Fruit fly (Drosophila melanogaster) ovary, adult (tissue): ENCODE data around the gene CG42819.

Source experiments
- CG17801 ChIP-seq: fragments of 200-800 bp; optimal IDR thresholded peaks from 2 replicates; lab custom pipeline; 2019; ENCODE audit warnings: missing biosample characterization, mild to moderate bottlenecking, missing genetic modification characterization, moderate library complexity; ENCODE audit not compliant: partially characterized antibody

Gene CG42819

dm6 chr2L:8389231-8389630 is at the start of gene CG42819:
Gene CG42819 (minus strand): TSS chr2L:8389331.
- no peak for TF ChIP-seq CG17801 (GFP tag; lab: Kevin White, UChicago)

dm6 chr2L:8438052-8438451 is 48.9 kb upstream of the CG42819 start, which contains the start of gene mus201:
Gene mus201 (plus strand): TSS chr2L:8438169.
- TF ChIP-seq CG17801 (GFP tag; lab: Kevin White, UChicago), result no peak

dm6 chr2L:8437176-8437575 is 48.0 kb upstream of the CG42819 start, which contains the start of the genes D12 and Chrac-14:
Gene D12 (minus strand): TSS chr2L:8437365.
Gene Chrac-14 (plus strand): TSS chr2L:8437405.
- no peak for TF ChIP-seq CG17801 (GFP tag; lab: Kevin White, UChicago)

dm6 chr2L:8433512-8433911 is 44.4 kb upstream of the CG42819 start, which contains the start of gene grk:
Gene grk (minus strand): TSS chr2L:8433598.
- TF ChIP-seq CG17801 (GFP tag; lab: Kevin White, UChicago), result no peak

dm6 chr2L:8432130-8432529 is 43.0 kb upstream of the CG42819 start:
- TF ChIP-seq CG17801 (GFP tag; lab: Kevin White, UChicago), result no peak

- TF ChIP-seq CG17801 (GFP tag; lab: Kevin White, UChicago), result no peak
Measured at dm6 chr2L:8426801-8427200, 37.7 kb upstream of the CG42819 start.

dm6 chr2L:8425962-8426759 is 37.0 kb upstream of the CG42819 start:
- TF ChIP-seq CG17801 (GFP tag; lab: Kevin White, UChicago), result no peak

- TF ChIP-seq CG17801 (GFP tag; lab: Kevin White, UChicago), result no peak
Measured at dm6 chr2L:8425212-8425611, 36.1 kb upstream of the CG42819 start.

dm6 chr2L:8424662-8425208 is 35.6 kb upstream of the CG42819 start:
- no peak for TF ChIP-seq CG17801 (GFP tag; lab: Kevin White, UChicago)

- no peak for TF ChIP-seq CG17801 (GFP tag; lab: Kevin White, UChicago)
Measured at dm6 chr2L:8424090-8424470, 34.9 kb upstream of the CG42819 start.

dm6 chr2L:8423460-8424089 is 34.4 kb upstream of the CG42819 start:
- TF ChIP-seq CG17801 (GFP tag; lab: Kevin White, UChicago), result no peak

dm6 chr2L:8423047-8423446 is 33.9 kb upstream of the CG42819 start:
- no peak for TF ChIP-seq CG17801 (GFP tag; lab: Kevin White, UChicago)

- no peak for TF ChIP-seq CG17801 (GFP tag; lab: Kevin White, UChicago)
Measured at dm6 chr2L:8421717-8422116, 32.6 kb upstream of the CG42819 start.

- TF ChIP-seq CG17801 (GFP tag; lab: Kevin White, UChicago), result no peak
Measured at dm6 chr2L:8420259-8420930, 31.3 kb upstream of the CG42819 start.

dm6 chr2L:8419382-8419940 is 30.3 kb upstream of the CG42819 start:
- no peak for TF ChIP-seq CG17801 (GFP tag; lab: Kevin White, UChicago)
